Fruit fly (Drosophila melanogaster): ENCODE results near the gene rux.

rux gene

dm6 chrX:6059135-6059824 is 21.7 kb upstream of the rux start (continued):
- TF ChIP-seq Vsx1 (GFP tag; optimal IDR thresholded peaks at IDR 0.05) = no peak
- TF ChIP-seq gcm2 (GFP tag; optimal IDR thresholded peaks at IDR 0.05) = no peak
- TF ChIP-seq Optix (GFP tag; IDR thresholded peaks at IDR 0.05) = 0 out of 3 replicates have a peak, but pooled peaks have one; percentile 42
- TF ChIP-seq CG17361 (GFP tag; IDR thresholded peaks at IDR 0.05) = 0 out of 3 replicates have a peak, but pooled peaks have one; percentile 16
- peak; percentile 42 for TF ChIP-seq gem (tag; optimal IDR thresholded peaks at IDR 0.05)
- TF ChIP-seq CG2129 (GFP tag; IDR thresholded peaks at IDR 0.05; ENCODE audit: partially characterized antibody) = no peak
- no peak for TF ChIP-seq Taf1 (GFP tag; IDR thresholded peaks at IDR 0.05)
- 0 out of 2 replicates have a peak, but pooled peaks have one; percentile 13 for TF ChIP-seq CG10959 (GFP tag; IDR thresholded peaks at IDR 0.05)
- TF ChIP-seq stc (GFP tag; IDR thresholded peaks at IDR 0.05) = peak; percentile 49; the same call in 1 of the 2 replicates
- 0 out of 4 replicates have a peak, but pooled peaks have one; percentile 1 for TF ChIP-seq Gug (GFP tag; IDR thresholded peaks at IDR 0.05)
- TF ChIP-seq CG6689 (GFP tag; IDR thresholded peaks at IDR 0.05) = peak; percentile 24; the same call in 1 of the 2 replicates
- 0 out of 3 replicates have a peak, but pooled peaks have one; percentile 31 for TF ChIP-seq otp (GFP tag; IDR thresholded peaks at IDR 0.05)
- TF ChIP-seq hbn (GFP tag; IDR thresholded peaks at IDR 0.05; ENCODE audit: partially characterized antibody) = no peak
- TF ChIP-seq usp (GFP tag; optimal IDR thresholded peaks at IDR 0.05) = no peak
- no peak for TF ChIP-seq repo (GFP tag; optimal IDR thresholded peaks at IDR 0.05)
- TF ChIP-seq pum (GFP tag; optimal IDR thresholded peaks at IDR 0.05) = peak; percentile 3
- no peak for TF ChIP-seq Asciz (GFP tag; optimal IDR thresholded peaks at IDR 0.05)
- TF ChIP-seq Blimp-1 (GFP tag; optimal IDR thresholded peaks at IDR 0.05) = peak; percentile 54
- TF ChIP-seq Xbp1 (GFP tag; optimal IDR thresholded peaks at IDR 0.05) = peak; percentile 29
- no peak for TF ChIP-seq Ets97D (GFP tag; optimal IDR thresholded peaks at IDR 0.05)
- TF ChIP-seq CG10147 (GFP tag; optimal IDR thresholded peaks at IDR 0.05) = no peak
- TF ChIP-seq CG5180 (GFP tag; optimal IDR thresholded peaks at IDR 0.05) = no peak
- no peak for TF ChIP-seq hkb (optimal IDR thresholded peaks at IDR 0.05)
- TF ChIP-seq hkb (GFP tag; IDR thresholded peaks at IDR 0.05) = peak; percentile 47; the same call in 1 of the 2 replicates
- peak; percentile 38; the same call in 1 of the 2 replicates for TF ChIP-seq CG31441 (GFP tag; IDR thresholded peaks at IDR 0.05)
- peak; percentile 8 for TF ChIP-seq Sox100B (GFP tag; optimal IDR thresholded peaks at IDR 0.05)
- TF ChIP-seq Hr51 (GFP tag; optimal IDR thresholded peaks at IDR 0.05) = peak in 1 of 2 experiments; percentile 43
- TF ChIP-seq gce (GFP tag; IDR thresholded peaks at IDR 0.05) = 0 out of 3 replicates have a peak, but pooled peaks have one; percentile 34
- no peak for TF ChIP-seq Lhr (GFP tag; optimal IDR thresholded peaks at IDR 0.05)
- TF ChIP-seq bab2 (GFP tag; optimal IDR thresholded peaks at IDR 0.05) = no peak
- no peak for TF ChIP-seq pzg (GFP tag; optimal IDR thresholded peaks at IDR 0.05)
- TF ChIP-seq CG43689 (GFP tag; IDR thresholded peaks at IDR 0.05) = no peak
- TF ChIP-seq CG6854 (GFP tag; optimal IDR thresholded peaks at IDR 0.05) = no peak
- TF ChIP-seq Rx (GFP tag; IDR thresholded peaks at IDR 0.05) = peak; percentile 20; the same call in 1 of the 2 replicates
- no peak for TF ChIP-seq Tbp (GFP tag; optimal IDR thresholded peaks at IDR 0.05)
- TF ChIP-seq zen (tag; optimal IDR thresholded peaks at IDR 0.05) = no peak
- peak in 1 of 2 experiments; percentile 2 for TF ChIP-seq chif (GFP tag; optimal IDR thresholded peaks at IDR 0.05)
- TF ChIP-seq CG34224 (GFP tag; IDR thresholded peaks at IDR 0.05; ENCODE audit: partially characterized antibody) = no peak
- peak; percentile 45; the same call in 1 of the 2 replicates for TF ChIP-seq lmd (GFP tag; IDR thresholded peaks at IDR 0.05)
- TF ChIP-seq dati (GFP tag; IDR thresholded peaks at IDR 0.05) = no peak
- TF ChIP-seq lola (GFP tag; optimal IDR thresholded peaks at IDR 0.05) = no peak
- TF ChIP-seq CG6175 (GFP tag; IDR thresholded peaks at IDR 0.05) = no peak
- no peak for TF ChIP-seq kah (GFP tag; optimal IDR thresholded peaks at IDR 0.05)
- no peak for TF ChIP-seq CG12659 (GFP tag; optimal IDR thresholded peaks at IDR 0.05)
- TF ChIP-seq tap (tag; optimal IDR thresholded peaks at IDR 0.05) = no peak
- peak; percentile 25 for TF ChIP-seq phol (tag; optimal IDR thresholded peaks at IDR 0.05)
- TF ChIP-seq Med (GFP tag) = peak; percentile 70
- peak; percentile 50 for TF ChIP-seq CG17328 (GFP tag; IDR thresholded peaks at IDR 0.05)
- TF ChIP-seq p53 (GFP tag; optimal IDR thresholded peaks at IDR 0.05) = no peak

All from whole organism, embryonic.